Fruit fly (Drosophila melanogaster) whole organism, embryonic: ENCODE results near the gene CG5003.

Source experiments
- Antp ChIP-seq: fragments of 200-800 bp; sonication (Bioruptor generic); optimal IDR thresholded peaks from 3 replicates; lab custom pipeline; 2016; ENCODE audit warnings: missing biosample characterization, missing genetic modification characterization
- Bdp1 ChIP-seq: fragments of 200-800 bp; sonication (Bioruptor generic); optimal IDR thresholded peaks from 3 replicates; lab custom pipeline; 2016; ENCODE audit warnings: missing biosample characterization, missing genetic modification characterization
- CG10274 ChIP-seq: fragments of 200-800 bp; sonication (Bioruptor generic); optimal IDR thresholded peaks from 3 replicates; lab custom pipeline; 2017; ENCODE audit warnings: missing biosample characterization, mild to moderate bottlenecking, missing genetic modification characterization
- CG10565 ChIP-seq: fragments of 200-800 bp; sonication (Bioruptor generic); optimal IDR thresholded peaks from 3 replicates; lab custom pipeline; 2016; ENCODE audit warnings: missing biosample characterization, mild to moderate bottlenecking, missing genetic modification characterization
- CG13624 ChIP-seq: fragments of 200-800 bp; sonication (Bioruptor generic); optimal IDR thresholded peaks from 2 replicates; lab custom pipeline; 2016; ENCODE audit warnings: missing biosample characterization, missing genetic modification characterization
- CG14050 ChIP-seq: fragments of 200-800 bp; sonication (Bioruptor generic); IDR thresholded peaks from 3 replicates; pipeline ENCODE4 v1.3.6; 2022; ENCODE audit warnings: missing biosample characterization, missing genetic modification characterization
- CG1602 ChIP-seq: fragments of 200-800 bp; sonication (Bioruptor generic); optimal IDR thresholded peaks from 3 replicates; lab custom pipeline; 2016; ENCODE audit warnings: missing biosample characterization, missing genetic modification characterization
- CG2129 ChIP-seq: fragments of 200-800 bp; sonication (Bioruptor generic); IDR thresholded peaks from 2 replicates; pipeline ENCODE4 v1.3.6; 2022; ENCODE audit warnings: missing biosample characterization, missing genetic modification characterization; ENCODE audit not compliant: partially characterized antibody
- CG3995 ChIP-seq: fragments of 200-800 bp; sonication (Bioruptor generic); optimal IDR thresholded peaks from 3 replicates; lab custom pipeline; 2016; ENCODE audit warnings: missing biosample characterization, missing genetic modification characterization
- CG4360 ChIP-seq: fragments of 200-800 bp; sonication (Bioruptor generic); IDR thresholded peaks from 2 replicates; pipeline ENCODE4 v1.3.6; 2022; ENCODE audit warnings: missing biosample characterization, missing genetic modification characterization
- CG8765 ChIP-seq: fragments of 200-800 bp; sonication (Bioruptor generic); IDR thresholded peaks from 2 replicates; pipeline ENCODE4 v1.3.6; 2022; ENCODE audit warnings: missing biosample characterization, missing genetic modification characterization
- CG9609 ChIP-seq: fragments of 200-800 bp; sonication (Bioruptor generic); optimal IDR thresholded peaks from 3 replicates; lab custom pipeline; 2016; ENCODE audit warnings: missing biosample characterization, missing genetic modification characterization
- CG9876 ChIP-seq: fragments of 200-800 bp; sonication (Bioruptor generic); optimal IDR thresholded peaks from 2 replicates; lab custom pipeline; 2016; ENCODE audit warnings: missing biosample characterization, missing genetic modification characterization
- CkIIα-i1 ChIP-seq: fragments of 200-800 bp; sonication (Bioruptor generic); IDR thresholded peaks from 2 replicates; pipeline ENCODE4 v1.3.6; 2022; ENCODE audit warnings: missing biosample characterization, missing genetic modification characterization
- Doc3 ChIP-seq: fragments of 200-800 bp; sonication (Bioruptor generic); IDR thresholded peaks from 3 replicates; pipeline ENCODE4 v1.3.6; 2022; ENCODE audit warnings: missing biosample characterization, missing genetic modification characterization; ENCODE audit not compliant: partially characterized antibody
- Drgx ChIP-seq: fragments of 200-800 bp; sonication (Bioruptor generic); IDR thresholded peaks from 2 replicates; pipeline ENCODE4 v1.3.6; 2022; ENCODE audit warnings: missing biosample characterization, missing genetic modification characterization
- Eip74EF ChIP-seq, 2 experiments: fragments of 200-800 bp in 1 of 2; fragments of >200 bp in 1 of 2; sonication (Bioruptor generic) in 1 of 2; optimal IDR thresholded peaks; 2 replicates each; lab custom pipeline; 2017 to 2019; ENCODE audit warnings: missing biosample characterization in 2 of 2, missing genetic modification characterization in 2 of 2, mild to moderate bottlenecking in 1 of 2, moderate library complexity in 1 of 2
- Elba2 ChIP-seq: fragments of 200-800 bp; sonication (Bioruptor generic); optimal IDR thresholded peaks from 3 replicates; lab custom pipeline; 2016; ENCODE audit warnings: missing biosample characterization, missing genetic modification characterization
- Ets97D ChIP-seq: fragments of 200-800 bp; sonication (Bioruptor generic); optimal IDR thresholded peaks from 3 replicates; lab custom pipeline; 2016; ENCODE audit warnings: missing biosample characterization, missing genetic modification characterization
- Fer1 ChIP-seq: fragments of 200-800 bp; sonication (Bioruptor generic); optimal IDR thresholded peaks from 2 replicates; lab custom pipeline; 2017; ENCODE audit warnings: missing biosample characterization, mild to moderate bottlenecking, missing genetic modification characterization
- HLH4C ChIP-seq: fragments of 200-800 bp; sonication (Bioruptor generic); IDR thresholded peaks from 3 replicates; pipeline ENCODE4 v1.3.6; 2022; ENCODE audit warnings: missing biosample characterization, missing genetic modification characterization; ENCODE audit not compliant: partially characterized antibody
- Hsf ChIP-seq: fragments of 200-800 bp; sonication (Bioruptor generic); optimal IDR thresholded peaks from 3 replicates; lab custom pipeline; 2016; ENCODE audit warnings: missing biosample characterization, missing genetic modification characterization
- Lim3 ChIP-seq: fragments of 200-800 bp; sonication (Bioruptor generic); IDR thresholded peaks from 2 replicates; pipeline ENCODE4 v1.3.6; 2022; ENCODE audit warnings: missing biosample characterization, missing genetic modification characterization
- NK7.1 ChIP-seq: fragments of 200-800 bp; sonication (Bioruptor generic); optimal IDR thresholded peaks from 3 replicates; lab custom pipeline; 2016; ENCODE audit warnings: missing biosample characterization, missing genetic modification characterization
- PHDP ChIP-seq: fragments of 200-800 bp; sonication (Bioruptor generic); optimal IDR thresholded peaks from 3 replicates; lab custom pipeline; 2018; ENCODE audit warnings: missing biosample characterization, mild to moderate bottlenecking, missing genetic modification characterization, moderate library complexity
- Scr ChIP-seq: fragments of 200-800 bp; sonication (Bioruptor generic); IDR thresholded peaks from 2 replicates; pipeline ENCODE4 v1.3.6; 2022; ENCODE audit warnings: missing biosample characterization, missing genetic modification characterization; ENCODE audit not compliant: partially characterized antibody
- Side ChIP-seq: fragments of 200-800 bp; sonication (Bioruptor generic); optimal IDR thresholded peaks from 2 replicates; lab custom pipeline; 2016; ENCODE audit warnings: missing biosample characterization, missing genetic modification characterization
- Vsx1 ChIP-seq: fragments of 200-800 bp; sonication (Bioruptor generic); optimal IDR thresholded peaks from 2 replicates; lab custom pipeline; 2017; ENCODE audit warnings: missing biosample characterization, mild to moderate bottlenecking, missing genetic modification characterization, missing genetic modification reagents
- ase ChIP-seq: fragments of 200-800 bp; sonication (Bioruptor generic); IDR thresholded peaks from 3 replicates; pipeline ENCODE4 v1.3.6; 2022; ENCODE audit warnings: missing biosample characterization, missing genetic modification characterization
- bab2 ChIP-seq: fragments of 200-800 bp; sonication (Bioruptor generic); optimal IDR thresholded peaks from 2 replicates; lab custom pipeline; 2016; ENCODE audit warnings: missing biosample characterization, missing genetic modification characterization
- bowl ChIP-seq: fragments of 200-800 bp; sonication (Bioruptor generic); IDR thresholded peaks from 2 replicates; pipeline ENCODE4 v1.3.6; 2022; ENCODE audit warnings: missing biosample characterization, missing genetic modification characterization
- bsh ChIP-seq, 2 experiments: fragments of 200-800 bp; sonication (Bioruptor generic); optimal IDR thresholded peaks; 2 replicates each; lab custom pipeline; 2017 to 2018; ENCODE audit warnings: mild to moderate bottlenecking in 2 of 2, missing biosample characterization in 2 of 2, missing genetic modification characterization in 2 of 2, moderate library complexity in 1 of 2
- chn ChIP-seq: fragments of 200-800 bp; sonication (Bioruptor generic); optimal IDR thresholded peaks from 2 replicates; lab custom pipeline; 2016; ENCODE audit warnings: missing biosample characterization, missing genetic modification characterization
- crc ChIP-seq: fragments of 200-800 bp; sonication (Bioruptor generic); optimal IDR thresholded peaks from 2 replicates; lab custom pipeline; 2016; ENCODE audit warnings: missing biosample characterization, missing genetic modification characterization
- emc ChIP-seq: fragments of 200-800 bp; sonication (Bioruptor generic); optimal IDR thresholded peaks from 2 replicates; lab custom pipeline; 2016; ENCODE audit warnings: missing biosample characterization, missing genetic modification characterization
- esg ChIP-seq: fragments of 200-800 bp; sonication (Bioruptor generic); conservative IDR thresholded peaks from 2 replicates; pipeline ENCODE4 v1.3.6; 2022; ENCODE audit warnings: missing biosample characterization, missing genetic modification characterization
- grn ChIP-seq: fragments of 200-800 bp; sonication (Bioruptor generic); optimal IDR thresholded peaks from 3 replicates; lab custom pipeline; 2017; ENCODE audit warnings: missing biosample characterization, missing genetic modification characterization
- gro ChIP-seq: fragments of 200-800 bp; sonication (Bioruptor generic); optimal IDR thresholded peaks from 2 replicates; lab custom pipeline; 2016; ENCODE audit warnings: missing biosample characterization, missing genetic modification characterization
- h ChIP-seq: fragments of >200 bp; optimal IDR thresholded peaks from 2 replicates; lab custom pipeline; 2017
- hkb ChIP-seq, 2 experiments: fragments of 200-800 bp in 1 of 2; fragments of >200 bp in 1 of 2; sonication (Bioruptor generic) in 1 of 2; IDR thresholded peaks in 1 of 2; optimal IDR thresholded peaks in 1 of 2; 2 replicates each; pipeline versions ENCODE4 v1.3.6 to Lab custom; 2017 to 2022; ENCODE audit warnings: missing biosample characterization in 1 of 2, missing genetic modification characterization in 1 of 2
- jing ChIP-seq: fragments of 200-800 bp; sonication (Bioruptor generic); optimal IDR thresholded peaks from 2 replicates; lab custom pipeline; 2018; ENCODE audit warnings: missing biosample characterization, mild to moderate bottlenecking, missing genetic modification characterization
- ken ChIP-seq: fragments of 200-800 bp; sonication (Bioruptor generic); IDR thresholded peaks from 3 replicates; pipeline ENCODE4 v1.3.6; 2022; ENCODE audit warnings: missing biosample characterization, missing genetic modification characterization
- lbe ChIP-seq: fragments of 200-800 bp; sonication (Bioruptor generic); optimal IDR thresholded peaks from 2 replicates; lab custom pipeline; 2016; ENCODE audit warnings: missing biosample characterization, mild to moderate bottlenecking, missing genetic modification characterization
- repo ChIP-seq: fragments of 200-800 bp; sonication (Bioruptor generic); optimal IDR thresholded peaks from 2 replicates; lab custom pipeline; 2016; ENCODE audit warnings: missing biosample characterization, missing genetic modification characterization
- row ChIP-seq: fragments of 200-800 bp; sonication (Bioruptor generic); IDR thresholded peaks from 3 replicates; pipeline ENCODE4 v1.3.6; 2022; ENCODE audit warnings: missing biosample characterization, missing genetic modification characterization
- sna ChIP-seq: fragments of 200-800 bp; sonication (Bioruptor generic); IDR thresholded peaks from 2 replicates; pipeline ENCODE4 v1.3.6; 2022; ENCODE audit warnings: missing biosample characterization, missing genetic modification characterization; ENCODE audit not compliant: partially characterized antibody
- tll ChIP-seq, 2 experiments: fragments of 200-800 bp in 1 of 2; fragments of >200 bp in 1 of 2; sonication (Bioruptor generic) in 1 of 2; optimal IDR thresholded peaks; 2 replicates each; lab custom pipeline; 2017 to 2019; ENCODE audit warnings: missing biosample characterization in 2 of 2, missing genetic modification characterization in 2 of 2, mild to moderate bottlenecking in 1 of 2, moderate library complexity in 1 of 2
- unc-4 ChIP-seq: fragments of 200-800 bp; sonication (Bioruptor generic); IDR thresholded peaks from 2 replicates; pipeline ENCODE4 v1.3.6; 2022; ENCODE audit warnings: missing biosample characterization, missing genetic modification characterization; ENCODE audit not compliant: partially characterized antibody
- unpg ChIP-seq: fragments of 200-800 bp; sonication (Bioruptor generic); optimal IDR thresholded peaks from 3 replicates; lab custom pipeline; 2018; ENCODE audit warnings: missing biosample characterization, mild to moderate bottlenecking, missing genetic modification characterization, moderate library complexity
- zf30C ChIP-seq: fragments of 200-800 bp; sonication (Bioruptor generic); optimal IDR thresholded peaks from 3 replicates; lab custom pipeline; 2018; ENCODE audit warnings: missing biosample characterization, mild to moderate bottlenecking, missing genetic modification characterization

The CG5003 gene

dm6 chr3R:27948421-27948906 lies 32.1 kb upstream of the CG5003 start, which contains the start of gene Gp93 (continued):
- TF ChIP-seq NK7.1 (no peak), CG13624 (no peak), Elba2 (GFP tag; lab: Kevin White, UChicago) (peak; percentile 6), CG3995 (GFP tag; lab: Kevin White, UChicago) (no peak), bowl (GFP tag; lab: Robert Waterston, UW) (no peak), ken (GFP tag; lab: Robert Waterston, UW) (peak; percentile 46; the same call in 1 of the 3 replicates), CG9876 (GFP tag; lab: Kevin White, UChicago) (no peak), emc (GFP tag; lab: Kevin White, UChicago) (no peak), Hsf (GFP tag; lab: Kevin White, UChicago) (peak; percentile 53), gro (no peak), Doc3 (GFP tag; lab: Robert Waterston, UW) (no peak), Ets97D (peak; percentile 21), lbe (GFP tag; lab: Kevin White, UChicago) (peak; percentile 30), Scr (GFP tag; lab: Robert Waterston, UW) (peak; percentile 30; the same call in 1 of the 2 replicates), repo (GFP tag; lab: Kevin White, UChicago) (peak; percentile 18), unc-4 (GFP tag; lab: Robert Waterston, UW) (no peak), CkIIα-i1 (GFP tag; lab: Robert Waterston, UW) (no peak), CG9609 (GFP tag; lab: Kevin White, UChicago) (no peak), Drgx (GFP tag; lab: Robert Waterston, UW) (peak; percentile 29; the same call in 1 of the 2 replicates), CG4360 (GFP tag; lab: Robert Waterston, UW) (no peak; the same call in 1 of the 2 replicates), grn (no peak), hkb (optimal IDR thresholded peaks at IDR 0.05; lab: Kevin White, UChicago) (no peak), hkb (GFP tag; IDR thresholded peaks at IDR 0.05; lab: Robert Waterston, UW) (no peak), esg (peak; percentile 32; the same call in 1 of the 2 replicates), bsh (GFP tag; optimal IDR thresholded peaks at IDR 0.05; lab: Kevin White, UChicago) (peak; percentile 20 to 53), CG2129 (GFP tag; lab: Robert Waterston, UW) (no peak), HLH4C (GFP tag; lab: Robert Waterston, UW) (no peak; the same call in 2 of the 3 replicates), CG10565 (GFP tag; lab: Kevin White, UChicago) (no peak), sna (GFP tag; lab: Robert Waterston, UW) (no peak), CG10274 (GFP tag; lab: Kevin White, UChicago) (no peak), Antp (GFP tag; lab: Kevin White, UChicago) (peak; percentile 21), zf30C (GFP tag; lab: Kevin White, UChicago) (no peak), unpg (GFP tag; lab: Kevin White, UChicago) (peak; percentile 59), Lim3 (GFP tag; lab: Robert Waterston, UW) (no peak), CG1602 (GFP tag; lab: Kevin White, UChicago) (peak; percentile 68), Fer1 (GFP tag; lab: Kevin White, UChicago) (peak; percentile 39), row (GFP tag; lab: Robert Waterston, UW) (peak; percentile 79), Side (GFP tag; lab: Kevin White, UChicago) (no peak), h (no peak), CG8765 (peak; percentile 34; the same call in 1 of the 2 replicates), Vsx1 (GFP tag; lab: Kevin White, UChicago) (no peak), CG14050 (GFP tag; lab: Robert Waterston, UW) (0 out of 3 replicates have a peak, but pooled peaks have one; percentile 18), chn (peak; percentile 2), bab2 (GFP tag; lab: Kevin White, UChicago) (peak; percentile 39), Bdp1 (no peak), tll (GFP tag; optimal IDR thresholded peaks at IDR 0.05; lab: Kevin White, UChicago) (no peak), Eip74EF (GFP tag; optimal IDR thresholded peaks at IDR 0.05; lab: Kevin White, UChicago) (no peak), ase (GFP tag; lab: Robert Waterston, UW) (no peak), crc (no peak), PHDP (no peak), jing (GFP tag; lab: Kevin White, UChicago) (no peak)
